Fruit fly (Drosophila melanogaster): Measurements from ENCODE around the gene rdx.

dm6 chr3R:13930252-13930651 is 101.6 kb downstream of the rdx start:
- TF ChIP-seq CG32121 (GFP tag; IDR thresholded peaks at IDR 0.05) (no peak), CG15710 (tag; optimal IDR thresholded peaks at IDR 0.05) (no peak), Ets98B (GFP tag; IDR thresholded peaks at IDR 0.05) (no peak), CG13204 (GFP tag; optimal IDR thresholded peaks at IDR 0.05) (no peak), CG4496 (GFP tag; IDR thresholded peaks at IDR 0.05) (no peak), CG14655 (GFP tag; optimal IDR thresholded peaks at IDR 0.05) (no peak), D1 (tag; optimal IDR thresholded peaks at IDR 0.05) (no peak), Pif1A (GFP tag; optimal IDR thresholded peaks at IDR 0.05) (no peak), CG34367 (tag; optimal IDR thresholded peaks at IDR 0.05) (no peak), CG17806 (tag; optimal IDR thresholded peaks at IDR 0.05) (no peak), gl (tag; optimal IDR thresholded peaks at IDR 0.05) (no peak), CG8159 (tag; optimal IDR thresholded peaks at IDR 0.05) (no peak)
